Fruit fly (Drosophila melanogaster): Measurements from ENCODE around the gene CG18823.

Gene CG18823

DNA sequence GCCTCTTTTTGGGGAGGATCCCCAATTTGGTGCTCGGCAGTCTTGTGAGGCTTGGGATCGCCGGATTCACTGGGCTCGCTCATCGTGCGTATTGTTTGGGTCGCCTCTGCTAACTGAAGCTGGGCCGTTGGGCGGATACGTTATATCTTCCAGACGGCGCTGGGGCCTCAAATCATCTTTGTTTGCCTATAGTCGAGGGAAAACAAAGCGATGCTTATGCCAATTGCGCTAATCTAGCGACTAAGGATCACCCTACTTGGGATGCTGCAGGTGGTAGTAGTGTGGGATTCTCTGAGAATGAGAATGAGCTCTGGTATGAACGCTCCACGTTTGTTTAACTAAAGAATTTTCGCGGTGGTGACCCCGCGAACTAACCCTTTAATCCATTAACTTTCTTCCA is 38.5 kb upstream of the CG18823 start, which contains the start of gene CG3690:
Gene CG3690, minus strand, starts transcription at position 101 of the 400 bp plus-strand sequence.
- no peak for TF ChIP-seq CG11617 (GFP tag; optimal IDR thresholded peaks at IDR 0.05)
- TF ChIP-seq CG33017 (tag; optimal IDR thresholded peaks at IDR 0.05): no peak
- TF ChIP-seq ovo (GFP tag; optimal IDR thresholded peaks at IDR 0.05): no peak
- TF ChIP-seq pad (GFP tag; optimal IDR thresholded peaks at IDR 0.05): no peak
- no peak for TF ChIP-seq cnc (optimal IDR thresholded peaks at IDR 0.05)
- no peak for TF ChIP-seq cic (GFP tag; optimal IDR thresholded peaks at IDR 0.05)
- no peak for TF ChIP-seq CG7101 (tag; optimal IDR thresholded peaks at IDR 0.05)
- no peak for TF ChIP-seq Hr96 (GFP tag; optimal IDR thresholded peaks at IDR 0.05)
- no peak for TF ChIP-seq tj (GFP tag; optimal IDR thresholded peaks at IDR 0.05)
- no peak for TF ChIP-seq kay (GFP tag; ENCODE audit: borderline replicate concordance)
- TF ChIP-seq Clk (GFP tag; optimal IDR thresholded peaks at IDR 0.05): no peak
- TF ChIP-seq Mnt (GFP tag; optimal IDR thresholded peaks at IDR 0.05): no peak
- no peak for TF ChIP-seq bab1 (GFP tag; optimal IDR thresholded peaks at IDR 0.05)
- TF ChIP-seq CG12768 (GFP tag; optimal IDR thresholded peaks at IDR 0.05): no peak
- TF ChIP-seq CG7045 (GFP tag; optimal IDR thresholded peaks at IDR 0.05): no peak
- TF ChIP-seq CG1620 (GFP tag; optimal IDR thresholded peaks at IDR 0.05): no peak
- TF ChIP-seq CG5204 (GFP tag; optimal IDR thresholded peaks at IDR 0.05): no peak
- TF ChIP-seq toe (GFP tag; optimal IDR thresholded peaks at IDR 0.05): no peak
- no peak for TF ChIP-seq Crg-1 (GFP tag; optimal IDR thresholded peaks at IDR 0.05)

DNA sequence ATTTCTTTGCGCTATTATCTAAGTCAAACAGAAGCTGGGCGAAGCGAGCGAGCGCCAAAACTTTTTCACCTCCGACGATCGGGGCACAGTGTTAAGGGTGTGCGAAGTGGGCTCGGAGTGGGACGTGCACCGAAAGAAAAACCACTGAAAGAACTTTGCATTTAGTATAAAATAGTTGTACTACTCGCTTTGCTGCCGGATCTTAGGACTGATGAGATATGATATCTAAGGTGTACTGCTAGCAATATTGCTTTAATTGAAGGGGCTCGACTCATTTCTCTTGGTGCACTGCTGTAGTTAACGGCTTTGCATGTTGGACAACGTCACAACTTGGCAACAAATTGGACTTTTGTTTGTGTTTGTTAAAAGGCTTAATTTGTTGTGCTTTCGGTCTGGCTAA is 36.5 kb upstream of the CG18823 start:
- TF ChIP-seq bab1 (GFP tag; optimal IDR thresholded peaks at IDR 0.05) (no peak), CG33017 (tag; optimal IDR thresholded peaks at IDR 0.05) (no peak), pad (GFP tag; optimal IDR thresholded peaks at IDR 0.05) (no peak), CG11617 (GFP tag; optimal IDR thresholded peaks at IDR 0.05) (no peak), CG1620 (GFP tag; optimal IDR thresholded peaks at IDR 0.05) (no peak), Clk (GFP tag; optimal IDR thresholded peaks at IDR 0.05) (no peak), kay (GFP tag; ENCODE audit: borderline replicate concordance) (no peak), tj (GFP tag; optimal IDR thresholded peaks at IDR 0.05) (no peak), cnc (optimal IDR thresholded peaks at IDR 0.05) (no peak), CG14711 (tag; optimal IDR thresholded peaks at IDR 0.05) (no peak), CG7101 (tag; optimal IDR thresholded peaks at IDR 0.05) (no peak), CG7045 (GFP tag; optimal IDR thresholded peaks at IDR 0.05) (no peak), CG12768 (GFP tag; optimal IDR thresholded peaks at IDR 0.05) (no peak), Mnt (GFP tag; optimal IDR thresholded peaks at IDR 0.05) (no peak), Hr96 (GFP tag; optimal IDR thresholded peaks at IDR 0.05) (no peak), Crg-1 (GFP tag; optimal IDR thresholded peaks at IDR 0.05) (no peak), toe (GFP tag; optimal IDR thresholded peaks at IDR 0.05) (no peak)

DNA sequence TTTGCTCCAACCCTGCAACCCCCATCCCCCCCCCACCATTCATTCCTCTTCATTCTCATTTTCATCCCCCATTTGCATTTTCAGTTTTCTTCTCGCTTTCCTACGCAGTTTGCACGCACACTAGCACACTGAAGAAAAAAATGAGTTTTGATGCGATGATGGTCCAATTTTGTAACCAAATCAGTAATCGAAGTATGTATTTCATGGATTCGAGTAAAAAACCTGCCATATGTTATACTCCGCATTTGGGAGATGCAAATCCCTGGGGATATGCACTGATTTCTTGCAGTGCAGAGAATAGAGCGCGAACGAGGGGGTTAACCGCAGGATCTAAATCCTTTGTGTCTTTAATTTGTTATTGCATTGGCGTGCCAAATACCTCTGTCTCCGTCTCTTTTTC is 34.4 kb upstream of the CG18823 start:
- TF ChIP-seq CG11617 (GFP tag; optimal IDR thresholded peaks at IDR 0.05): no peak

DNA sequence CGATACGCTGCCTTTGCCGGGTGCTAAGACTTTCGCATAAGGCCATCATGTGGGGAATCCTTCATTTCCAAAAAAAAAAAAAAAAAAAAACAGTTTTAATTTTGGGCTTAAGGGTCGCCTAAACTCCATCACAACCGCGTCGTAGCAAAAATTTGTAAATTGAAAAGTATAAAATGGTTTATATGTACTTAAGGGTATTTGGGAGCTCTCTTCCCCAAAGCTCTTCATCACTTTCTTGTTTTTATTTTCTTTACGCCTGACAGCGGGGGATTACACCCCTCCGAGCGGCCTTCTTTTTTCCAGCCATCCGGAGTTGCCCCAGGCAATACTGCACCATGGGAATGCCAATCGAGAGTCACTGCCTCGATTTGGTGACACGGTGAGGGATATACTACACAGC is 26.3 kb upstream of the CG18823 start:
- TF ChIP-seq Hr96 (GFP tag; optimal IDR thresholded peaks at IDR 0.05) (no peak), cic (GFP tag; optimal IDR thresholded peaks at IDR 0.05) (no peak), toe (GFP tag; optimal IDR thresholded peaks at IDR 0.05) (no peak), CG7101 (tag; optimal IDR thresholded peaks at IDR 0.05) (no peak), Clk (GFP tag; optimal IDR thresholded peaks at IDR 0.05) (no peak), ovo (GFP tag; optimal IDR thresholded peaks at IDR 0.05) (no peak), CG7045 (GFP tag; optimal IDR thresholded peaks at IDR 0.05) (no peak), bab1 (GFP tag; optimal IDR thresholded peaks at IDR 0.05) (no peak), CG33017 (tag; optimal IDR thresholded peaks at IDR 0.05) (no peak), tj (GFP tag; optimal IDR thresholded peaks at IDR 0.05) (no peak), CG11617 (GFP tag; optimal IDR thresholded peaks at IDR 0.05) (no peak), pad (GFP tag; optimal IDR thresholded peaks at IDR 0.05) (no peak), CG12768 (GFP tag; optimal IDR thresholded peaks at IDR 0.05) (no peak), CG1620 (GFP tag; optimal IDR thresholded peaks at IDR 0.05) (no peak)

DNA sequence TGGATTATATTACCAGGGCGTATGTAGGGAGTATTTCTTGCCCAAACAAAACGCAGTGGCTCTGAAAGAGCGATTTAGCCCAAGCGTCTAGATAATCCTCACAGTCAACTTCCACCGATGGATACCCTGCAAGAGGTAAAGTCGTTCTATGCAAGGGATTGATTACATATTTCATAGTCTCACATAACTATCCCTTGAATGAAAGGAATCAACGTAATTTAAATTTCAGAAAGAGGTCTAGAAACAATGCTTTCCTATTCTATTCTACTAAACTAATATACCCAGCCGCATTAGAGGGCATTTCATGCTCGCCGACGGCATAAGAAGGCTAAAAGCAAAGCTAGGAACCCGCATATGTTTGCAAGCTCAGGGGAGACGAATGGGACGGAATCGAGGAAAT is 23.5 kb upstream of the CG18823 start:
- TF ChIP-seq CG7045 (GFP tag; optimal IDR thresholded peaks at IDR 0.05) (no peak), ovo (GFP tag; optimal IDR thresholded peaks at IDR 0.05) (no peak), cnc (optimal IDR thresholded peaks at IDR 0.05) (no peak), cic (GFP tag; optimal IDR thresholded peaks at IDR 0.05) (no peak), pad (GFP tag; optimal IDR thresholded peaks at IDR 0.05) (no peak), tj (GFP tag; optimal IDR thresholded peaks at IDR 0.05) (no peak), Clk (GFP tag; optimal IDR thresholded peaks at IDR 0.05) (no peak), CG14711 (tag; optimal IDR thresholded peaks at IDR 0.05) (no peak), Crg-1 (GFP tag; optimal IDR thresholded peaks at IDR 0.05) (no peak), Hr96 (GFP tag; optimal IDR thresholded peaks at IDR 0.05) (no peak), CG5204 (GFP tag; optimal IDR thresholded peaks at IDR 0.05) (no peak), bab1 (GFP tag; optimal IDR thresholded peaks at IDR 0.05) (no peak)

DNA sequence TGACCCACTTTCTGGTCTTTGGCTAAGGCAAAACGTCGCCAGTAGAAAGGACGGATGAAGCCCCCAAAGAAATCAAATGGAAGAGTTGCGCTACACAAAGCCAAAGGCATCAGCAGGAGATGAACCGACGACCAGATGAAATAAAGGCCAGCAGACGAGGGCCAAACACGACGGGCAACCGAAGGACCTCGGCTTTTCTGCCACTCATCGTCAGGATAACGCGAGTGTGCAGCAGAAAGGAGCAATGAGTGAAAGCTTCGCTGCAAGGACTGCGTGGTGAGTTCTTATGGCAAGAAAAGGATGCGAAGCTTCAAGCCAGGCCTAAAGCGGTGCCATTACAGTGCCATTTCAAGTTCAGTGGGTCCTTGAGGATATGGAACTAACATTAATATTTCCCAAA is 4.4 kb upstream of the CG18823 start:
- peak; percentile 46 for TF ChIP-seq pad (GFP tag; optimal IDR thresholded peaks at IDR 0.05)
- no peak for TF ChIP-seq CG33017 (tag; optimal IDR thresholded peaks at IDR 0.05)

DNA sequence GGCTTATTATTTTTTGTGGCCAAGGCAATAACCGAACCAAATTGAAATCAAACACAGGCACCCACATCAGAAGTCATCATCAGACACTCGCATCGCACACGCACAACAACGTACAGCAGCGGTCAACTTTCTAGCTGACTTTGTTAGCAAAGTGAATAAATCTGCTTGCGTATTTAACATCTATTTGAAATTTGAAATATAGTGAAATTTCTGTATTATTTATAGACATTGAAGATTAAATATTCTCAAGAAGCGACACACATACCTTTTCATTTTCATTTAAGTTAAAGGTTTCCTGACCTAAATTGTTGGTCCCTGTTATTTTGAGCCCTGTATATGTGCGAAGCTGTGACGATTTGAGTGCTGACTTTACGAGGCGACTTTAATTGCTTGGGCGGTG is 8.6 kb downstream of the CG18823 start:
- TF ChIP-seq CG14711 (tag; optimal IDR thresholded peaks at IDR 0.05) (no peak), Hr96 (GFP tag; optimal IDR thresholded peaks at IDR 0.05) (no peak), CG7045 (GFP tag; optimal IDR thresholded peaks at IDR 0.05) (no peak), ovo (GFP tag; optimal IDR thresholded peaks at IDR 0.05) (no peak), CG1620 (GFP tag; optimal IDR thresholded peaks at IDR 0.05) (no peak), pad (GFP tag; optimal IDR thresholded peaks at IDR 0.05) (no peak), bab1 (GFP tag; optimal IDR thresholded peaks at IDR 0.05) (no peak), kay (GFP tag; ENCODE audit: borderline replicate concordance) (no peak), Crg-1 (GFP tag; optimal IDR thresholded peaks at IDR 0.05) (no peak), toe (GFP tag; optimal IDR thresholded peaks at IDR 0.05) (no peak)
